Fruit fly (Drosophila melanogaster): Measurements from ENCODE around the gene CG5250.

DNA sequence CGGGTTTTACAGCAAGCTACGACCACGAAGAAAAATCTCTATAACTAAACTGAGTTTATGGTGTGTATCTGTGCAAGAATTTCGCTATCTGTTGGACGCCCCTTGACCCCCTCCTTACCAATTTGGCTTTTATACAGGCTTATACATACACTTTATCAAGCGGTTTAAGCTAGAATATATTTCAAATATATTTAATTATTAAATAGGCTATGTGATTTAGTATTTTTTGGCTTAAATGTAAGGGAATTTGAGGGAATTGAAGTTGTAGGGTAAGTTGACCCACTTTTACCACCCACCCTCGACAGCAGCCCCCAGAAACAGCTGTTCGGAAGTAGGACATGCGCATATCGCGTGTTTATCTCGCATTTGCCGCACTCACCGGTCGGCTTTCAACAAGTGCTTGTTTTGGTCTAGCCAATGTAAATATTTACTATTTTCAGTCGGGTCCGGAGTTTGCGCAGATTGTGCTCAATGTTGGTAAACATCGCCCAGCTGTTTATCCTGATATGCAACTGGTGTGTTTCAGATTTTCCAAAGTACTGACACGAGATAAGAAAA, 17.1 kb upstream of the CG5250 start, which contains the start of gene unc79:
- TF ChIP-seq CG13624 (GFP tag; optimal IDR thresholded peaks at IDR 0.05) = no peak
- TF ChIP-seq CG18011 (GFP tag; optimal IDR thresholded peaks at IDR 0.05) = no peak
- TF ChIP-seq gcm (GFP tag; optimal IDR thresholded peaks at IDR 0.05) = no peak
- TF ChIP-seq gcm2 (GFP tag; optimal IDR thresholded peaks at IDR 0.05) = no peak
- no peak for TF ChIP-seq az2 (GFP tag; optimal IDR thresholded peaks at IDR 0.05)
- TF ChIP-seq dan (GFP tag; IDR thresholded peaks at IDR 0.05) = no peak
- TF ChIP-seq prd (optimal IDR thresholded peaks at IDR 0.05) = no peak
- TF ChIP-seq prd (GFP tag; IDR thresholded peaks at IDR 0.05) = no peak
- TF ChIP-seq CG11456 (GFP tag; IDR thresholded peaks at IDR 0.05) = no peak
